Fruit fly (Drosophila melanogaster): ENCODE results near the gene CG17029.

Gene CG17029

dm6 chr3L:16024276-16025019 lies 47.8 kb downstream of the CG17029 start:
- no peak for TF ChIP-seq CG17801 (GFP tag; optimal IDR thresholded peaks at IDR 0.05; ENCODE audit: partially characterized antibody)

- TF ChIP-seq CG17801 (GFP tag; optimal IDR thresholded peaks at IDR 0.05; ENCODE audit: partially characterized antibody): no peak
Observed at dm6 chr3L:16025020-16025680, 48.5 kb downstream of the CG17029 start.

- TF ChIP-seq CG17801 (GFP tag; optimal IDR thresholded peaks at IDR 0.05; ENCODE audit: partially characterized antibody): no peak
Observed at dm6 chr3L:16026065-16026789, 49.6 kb downstream of the CG17029 start.

dm6 chr3L:16027163-16027633 lies 50.5 kb downstream of the CG17029 start:
- no peak for TF ChIP-seq CG17801 (GFP tag; optimal IDR thresholded peaks at IDR 0.05; ENCODE audit: partially characterized antibody)
